Worm (Caenorhabditis elegans): ENCODE results near the gene B0491.6.

DNA sequence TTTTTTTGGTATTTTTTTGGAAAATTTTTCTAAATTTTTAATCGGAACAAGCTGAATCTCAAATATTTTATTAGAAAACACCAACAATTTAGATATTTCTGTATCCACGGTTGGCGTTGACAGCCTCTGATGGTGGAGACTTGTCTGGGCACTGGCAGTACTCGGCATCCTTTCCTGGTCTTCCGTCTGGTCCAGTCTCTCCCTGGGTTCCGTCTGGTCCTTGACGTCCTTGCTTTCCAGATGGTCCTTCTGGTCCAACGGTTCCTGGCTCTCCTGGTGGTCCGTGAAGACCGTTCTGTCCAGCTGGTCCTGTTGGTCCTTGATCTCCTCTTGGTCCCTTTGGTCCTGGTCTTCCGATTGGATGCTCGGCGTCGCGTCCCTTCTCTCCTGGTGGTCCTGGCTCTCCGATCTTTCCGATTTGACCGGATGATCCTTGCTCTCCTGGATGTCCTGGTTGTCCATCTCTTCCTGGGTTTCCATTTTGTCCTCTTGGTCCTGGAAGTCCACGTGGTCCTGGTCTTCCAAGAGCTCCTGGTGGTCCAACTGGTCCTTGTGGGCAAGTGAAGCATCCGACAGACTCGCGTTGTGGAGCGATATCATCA is 11.4 kb downstream of the B0491.6 start:
- TF ChIP-seq Y116A8C.19 (tag; optimal IDR thresholded peaks at IDR 0.05; ENCODE audit: borderline replicate concordance) (no peak), nhr-12 (tag; optimal IDR thresholded peaks at IDR 0.05) (no peak), fos-1 (tag; optimal IDR thresholded peaks at IDR 0.05) (no peak), nhr-28 (tag; optimal IDR thresholded peaks at IDR 0.05) (no peak), mef-2 (tag; optimal IDR thresholded peaks at IDR 0.05) (no peak), swsn-7 (tag; optimal IDR thresholded peaks at IDR 0.05) (no peak)
